Worm (Caenorhabditis elegans): ENCODE results near the gene acl-14.

DNA sequence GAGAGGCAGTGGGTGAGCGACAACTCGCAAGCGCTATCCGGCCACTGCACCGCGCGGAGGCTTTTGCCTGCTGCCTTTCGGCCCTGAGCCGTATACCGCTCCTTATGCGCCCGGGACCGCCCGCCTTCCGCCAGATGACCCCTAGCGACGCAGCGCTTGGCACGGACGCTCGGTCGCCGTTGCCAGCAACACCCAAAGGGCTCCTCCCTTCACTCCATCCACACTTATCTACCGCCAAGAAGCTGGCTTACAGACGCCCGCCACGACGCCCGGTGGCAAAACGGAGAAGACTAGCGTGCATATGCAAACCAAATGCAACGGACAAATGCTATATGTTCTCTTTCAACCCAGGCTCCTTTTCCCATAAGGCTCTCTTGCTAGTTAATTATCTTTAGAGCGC is 40.1 kb downstream of the acl-14 start:
- TF ChIP-seq nfyb-1 (GFP tag; IDR thresholded peaks at IDR 0.05): no peak; the same call in 1 of the 2 replicates
- TF ChIP-seq nhr-90 (tag; optimal IDR thresholded peaks at IDR 0.05): no peak
- no peak for TF ChIP-seq pha-4 (tag; optimal IDR thresholded peaks at IDR 0.05)
- no peak; the same call in 1 of the 2 replicates for TF ChIP-seq mcd-1 (GFP tag; IDR thresholded peaks at IDR 0.05)
- no peak for TF ChIP-seq ama-1 (optimal IDR thresholded peaks at IDR 0.05)
- TF ChIP-seq ama-1 (GFP tag; optimal IDR thresholded peaks at IDR 0.05): no peak
- no peak for TF ChIP-seq F23B12.7 (tag; optimal IDR thresholded peaks at IDR 0.05; ENCODE audit: insufficient read depth)
- no peak for TF ChIP-seq unc-130 (GFP tag; optimal IDR thresholded peaks at IDR 0.05)
- TF ChIP-seq pbrm-1 (GFP tag; IDR thresholded peaks at IDR 0.05): no peak
- TF ChIP-seq F55B11.4 (tag; optimal IDR thresholded peaks at IDR 0.05; ENCODE audit: borderline replicate concordance, insufficient read depth): no peak
- TF ChIP-seq nhr-27 (tag; optimal IDR thresholded peaks at IDR 0.05): no peak
- TF ChIP-seq lag-1 (GFP tag; IDR thresholded peaks at IDR 0.05): no peak
